Fruit fly (Drosophila melanogaster): ENCODE data around the gene CG14507.

CG14507 gene

dm6 chr3R:29213416-29213815, 14.1 kb downstream of the CG14507 start:
- TF ChIP-seq psq (optimal IDR thresholded peaks at IDR 0.05) (no peak), usp (GFP tag; optimal IDR thresholded peaks at IDR 0.05) (no peak), EcR (GFP tag; optimal IDR thresholded peaks at IDR 0.05) (no peak), CG8478 (optimal IDR thresholded peaks at IDR 0.05) (no peak), pan (optimal IDR thresholded peaks at IDR 0.05) (no peak)

dm6 chr3R:29212534-29212933, 15.0 kb downstream of the CG14507 start:
- no peak for TF ChIP-seq CG8478 (optimal IDR thresholded peaks at IDR 0.05)
- TF ChIP-seq psq (optimal IDR thresholded peaks at IDR 0.05): no peak
- TF ChIP-seq pan (optimal IDR thresholded peaks at IDR 0.05): no peak
- TF ChIP-seq usp (GFP tag; optimal IDR thresholded peaks at IDR 0.05): no peak
- no peak for TF ChIP-seq EcR (GFP tag; optimal IDR thresholded peaks at IDR 0.05)
- no peak for TF ChIP-seq Dll (optimal IDR thresholded peaks at IDR 0.05)

dm6 chr3R:29211702-29212101, 15.8 kb downstream of the CG14507 start:
- TF ChIP-seq pan (optimal IDR thresholded peaks at IDR 0.05): no peak
- TF ChIP-seq psq (optimal IDR thresholded peaks at IDR 0.05): no peak
- no peak for TF ChIP-seq EcR (GFP tag; optimal IDR thresholded peaks at IDR 0.05)
- TF ChIP-seq usp (GFP tag; optimal IDR thresholded peaks at IDR 0.05): no peak
- TF ChIP-seq CG8478 (optimal IDR thresholded peaks at IDR 0.05): no peak

- TF ChIP-seq CG8478 (optimal IDR thresholded peaks at IDR 0.05) (no peak), pan (optimal IDR thresholded peaks at IDR 0.05) (no peak), usp (GFP tag; optimal IDR thresholded peaks at IDR 0.05) (no peak), Dll (optimal IDR thresholded peaks at IDR 0.05) (peak; percentile 11), EcR (GFP tag; optimal IDR thresholded peaks at IDR 0.05) (peak in 1 of 2 experiments; percentile 70), psq (optimal IDR thresholded peaks at IDR 0.05) (no peak)
Observed at dm6 chr3R:29210542-29211393, 16.8 kb downstream of the CG14507 start.

dm6 chr3R:29210091-29210490, 17.4 kb downstream of the CG14507 start:
- TF ChIP-seq usp (GFP tag; optimal IDR thresholded peaks at IDR 0.05) (no peak), Dll (optimal IDR thresholded peaks at IDR 0.05) (no peak), pan (optimal IDR thresholded peaks at IDR 0.05) (no peak), psq (optimal IDR thresholded peaks at IDR 0.05) (no peak), EcR (GFP tag; optimal IDR thresholded peaks at IDR 0.05) (no peak), CG8478 (optimal IDR thresholded peaks at IDR 0.05) (no peak)

dm6 chr3R:29207996-29208395, 19.5 kb downstream of the CG14507 start:
- TF ChIP-seq usp (GFP tag; optimal IDR thresholded peaks at IDR 0.05): no peak
- TF ChIP-seq EcR (GFP tag; optimal IDR thresholded peaks at IDR 0.05): no peak
- no peak for TF ChIP-seq Dll (optimal IDR thresholded peaks at IDR 0.05)
- no peak for TF ChIP-seq CG8478 (optimal IDR thresholded peaks at IDR 0.05)
- no peak for TF ChIP-seq pan (optimal IDR thresholded peaks at IDR 0.05)
- no peak for TF ChIP-seq psq (optimal IDR thresholded peaks at IDR 0.05)

dm6 chr3R:29207012-29207656, 20.4 kb downstream of the CG14507 start:
- peak in 1 of 2 experiments; percentile 32 for TF ChIP-seq EcR (GFP tag; optimal IDR thresholded peaks at IDR 0.05)
- no peak for TF ChIP-seq CG8478 (optimal IDR thresholded peaks at IDR 0.05)

dm6 chr3R:29206198-29207011, 21.1 kb downstream of the CG14507 start:
- no peak for TF ChIP-seq EcR (GFP tag; optimal IDR thresholded peaks at IDR 0.05)
- TF ChIP-seq CG8478 (optimal IDR thresholded peaks at IDR 0.05): peak; percentile 28

- TF ChIP-seq psq (optimal IDR thresholded peaks at IDR 0.05) (no peak), CG8478 (optimal IDR thresholded peaks at IDR 0.05) (no peak), EcR (GFP tag; optimal IDR thresholded peaks at IDR 0.05) (no peak), pan (optimal IDR thresholded peaks at IDR 0.05) (no peak)
Observed at dm6 chr3R:29204612-29205480, 22.7 kb downstream of the CG14507 start.

- TF ChIP-seq EcR (GFP tag; optimal IDR thresholded peaks at IDR 0.05): no peak
- no peak for TF ChIP-seq pan (optimal IDR thresholded peaks at IDR 0.05)
- no peak for TF ChIP-seq Dll (optimal IDR thresholded peaks at IDR 0.05)
- no peak for TF ChIP-seq psq (optimal IDR thresholded peaks at IDR 0.05)
- TF ChIP-seq CG8478 (optimal IDR thresholded peaks at IDR 0.05): no peak
- TF ChIP-seq usp (GFP tag; optimal IDR thresholded peaks at IDR 0.05): no peak
Observed at dm6 chr3R:29204033-29204432, 23.5 kb downstream of the CG14507 start, which contains the start of gene Cyt-c1L. Gene Cyt-c1L, minus strand, starts transcription at chr3R:29204133.

- TF ChIP-seq CG8478 (optimal IDR thresholded peaks at IDR 0.05) (no peak), psq (optimal IDR thresholded peaks at IDR 0.05) (no peak), pan (optimal IDR thresholded peaks at IDR 0.05) (no peak), Dll (optimal IDR thresholded peaks at IDR 0.05) (no peak), EcR (GFP tag; optimal IDR thresholded peaks at IDR 0.05) (no peak), usp (GFP tag; optimal IDR thresholded peaks at IDR 0.05) (no peak)
Observed at dm6 chr3R:29202418-29202817, 25.1 kb downstream of the CG14507 start, which contains the start of gene Mesh1. Gene Mesh1, minus strand, starts transcription at chr3R:29202525.

Data from whole organism.